Worm (Caenorhabditis elegans) whole organism, late embryonic: ENCODE results near the gene glb-34.

Source experiments
- ceh-22 ChIP-seq: sonication (generic microtip); optimal IDR thresholded peaks from 2 replicates; lab custom pipeline; 2017; ENCODE audit warnings: missing biosample characterization, missing genetic modification characterization
- ceh-30 ChIP-seq: fragments of 150-350 bp; optimal IDR thresholded peaks from 2 replicates; lab custom pipeline; 2014; ENCODE audit warnings: missing biosample characterization, missing genetic modification characterization
- npax-4 ChIP-seq: sonication (generic microtip); optimal IDR thresholded peaks from 2 replicates; lab custom pipeline; 2016; ENCODE audit warnings: missing genetic modification characterization, missing compliant biosample characterization

ce11 chrIV:14528718-14529117 is 43.8 kb downstream of the glb-34 start, which contains the start of gene T27E7.3:
- no peak for TF ChIP-seq npax-4 (tag; lab: Kevin White, UChicago)
- TF ChIP-seq ceh-22 (tag; lab: Kevin White, UChicago): no peak
- TF ChIP-seq ceh-30 (tag; lab: Kevin White, UChicago): no peak
